Worm (Caenorhabditis elegans): ENCODE measurements around the gene Y57G11C.38.
"Not testable (repeated sequence)": the region's sequence is repeated elsewhere in the genome, so short reads cannot be mapped to it uniquely, and the experiment has no call there.

The Y57G11C.38 gene

ce11 chrIV:14838095-14838494 lies 24.2 kb upstream of the Y57G11C.38 start (continued):
- peak; percentile 36 for TF ChIP-seq zag-1 (tag; optimal IDR thresholded peaks at IDR 0.05)
- TF ChIP-seq nhr-102 (tag; optimal IDR thresholded peaks at IDR 0.05): peak; percentile 89
- no peak for TF ChIP-seq ceh-62 (tag; optimal IDR thresholded peaks at IDR 0.05)
- peak; percentile 93 for TF ChIP-seq ztf-7 (tag; optimal IDR thresholded peaks at IDR 0.05)
- TF ChIP-seq lin-13 (GFP tag; optimal IDR thresholded peaks at IDR 0.05): peak; percentile 80
- no peak for TF ChIP-seq ces-1 (GFP tag; optimal IDR thresholded peaks at IDR 0.05)
- peak; percentile 20 for TF ChIP-seq nhr-237 (tag; optimal IDR thresholded peaks at IDR 0.05)
- TF ChIP-seq unc-130 (GFP tag; optimal IDR thresholded peaks at IDR 0.05): peak; percentile 20
- no peak for TF ChIP-seq pqm-1 (tag; optimal IDR thresholded peaks at IDR 0.05)
- TF ChIP-seq ZK546.5 (tag; optimal IDR thresholded peaks at IDR 0.05): no peak
- TF ChIP-seq T26A8.4 (GFP tag; IDR thresholded peaks at IDR 0.05): no peak
- no peak for TF ChIP-seq dmd-9 (GFP tag; IDR thresholded peaks at IDR 0.05)
- TF ChIP-seq vab-7 (GFP tag; IDR thresholded peaks at IDR 0.05): no peak; the same call in 1 of the 2 replicates
- TF ChIP-seq nhr-77 (tag; optimal IDR thresholded peaks at IDR 0.05): no peak
- no peak for TF ChIP-seq mxl-3 (GFP tag; optimal IDR thresholded peaks at IDR 0.05)
- TF ChIP-seq sdz-12 (GFP tag; optimal IDR thresholded peaks at IDR 0.05): no peak
- TF ChIP-seq F44E2.7 (GFP tag; IDR thresholded peaks at IDR 0.05): no peak; the same call in 1 of the 2 replicates
- TF ChIP-seq ztf-11 (tag; optimal IDR thresholded peaks at IDR 0.05): no peak
- TF ChIP-seq cey-2 (tag; optimal IDR thresholded peaks at IDR 0.05; ENCODE audit: borderline replicate concordance, insufficient read depth): peak; percentile 72

DNA sequence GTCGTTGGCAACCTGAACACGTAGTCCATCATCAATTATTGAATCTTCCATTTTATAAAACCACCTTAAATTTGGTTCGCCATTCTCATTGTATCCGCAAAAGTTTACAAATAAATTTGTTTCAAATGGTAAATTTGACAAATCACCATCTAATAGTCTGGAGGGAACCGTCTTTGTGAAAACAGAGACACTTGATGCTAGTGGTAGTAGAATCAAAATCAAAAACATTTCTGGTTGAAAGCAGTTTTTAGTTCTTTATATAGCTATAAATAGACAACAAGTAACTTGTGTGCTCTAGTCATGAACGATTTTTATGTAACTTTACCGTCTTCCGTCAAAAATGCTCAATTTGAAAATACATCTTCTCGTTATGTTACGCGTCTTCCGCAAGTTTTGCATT lies 19.2 kb upstream of the Y57G11C.38 start, which contains the start of gene Y57G11C.20:
TSS of gene Y57G11C.20 (plus strand) at position 301 of the 400 bp plus-strand sequence.
- not testable (repeated sequence) for TF ChIP-seq snpc-1.2 (GFP tag; IDR thresholded peaks at IDR 0.05); lsy-2 (tag; optimal IDR thresholded peaks at IDR 0.05); nhr-25 (tag; optimal IDR thresholded peaks at IDR 0.05; ENCODE audit: borderline replicate concordance, insufficient read depth)

DNA sequence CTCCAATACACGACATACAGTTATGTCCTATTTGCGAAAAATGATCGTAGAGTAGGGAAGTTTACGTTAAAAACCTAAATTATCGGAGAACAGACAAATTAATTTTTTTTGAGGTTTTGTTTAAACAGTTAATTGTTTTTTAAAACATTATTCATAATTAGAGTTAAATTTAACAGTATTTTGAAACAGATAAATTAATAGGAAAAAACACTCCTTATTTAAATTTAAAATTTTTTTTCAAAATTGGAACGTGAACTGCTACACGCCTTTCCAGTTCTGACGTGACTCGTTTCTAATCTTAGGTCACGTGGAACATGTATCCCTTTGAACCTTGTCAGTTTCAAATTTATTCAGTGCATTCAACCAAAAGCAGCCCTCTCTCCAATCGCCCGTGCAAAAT lies 8.5 kb upstream of the Y57G11C.38 start, which contains the start of gene Y57G11C.52:
TSS of gene Y57G11C.52 (plus strand) at position 301 of the 400 bp plus-strand sequence.
- TF ChIP-seq ceh-82 (tag; optimal IDR thresholded peaks at IDR 0.05): no peak
- TF ChIP-seq nhr-77 (tag; optimal IDR thresholded peaks at IDR 0.05): no peak
- TF ChIP-seq gei-8 (GFP tag; optimal IDR thresholded peaks at IDR 0.05): no peak
- TF ChIP-seq hif-1 (tag; optimal IDR thresholded peaks at IDR 0.05): no peak

ce11 chrIV:14861691-14862090 lies 556 bp upstream of the Y57G11C.38 start, which contains the start of gene Y57G11C.23:
TSS of gene Y57G11C.23 (minus strand) at chrIV:14861791.
- no peak for TF ChIP-seq lin-38 (GFP tag; IDR thresholded peaks at IDR 0.05)
- no peak for TF ChIP-seq spr-3 (GFP tag; optimal IDR thresholded peaks at IDR 0.05)
- TF ChIP-seq madf-9 (GFP tag; conservative IDR thresholded peaks at IDR 0.05): no peak
- TF ChIP-seq unc-130 (GFP tag; optimal IDR thresholded peaks at IDR 0.05): no peak
- TF ChIP-seq mdt-29 (GFP tag; IDR thresholded peaks at IDR 0.05): no peak
- TF ChIP-seq lin-29 (GFP tag; IDR thresholded peaks at IDR 0.05): no peak
- TF ChIP-seq F10B5.3 (tag; optimal IDR thresholded peaks at IDR 0.05): no peak
- no peak for TF ChIP-seq F37D6.2 (tag; optimal IDR thresholded peaks at IDR 0.05)
- no peak for TF ChIP-seq nhr-6 (tag; optimal IDR thresholded peaks at IDR 0.05)
- no peak for TF ChIP-seq ztf-11 (tag; optimal IDR thresholded peaks at IDR 0.05)
- no peak for TF ChIP-seq nhr-102 (tag; optimal IDR thresholded peaks at IDR 0.05)
- TF ChIP-seq Y105C5A.15 (GFP tag; IDR thresholded peaks at IDR 0.05): no peak
- TF ChIP-seq nhr-28 (tag; optimal IDR thresholded peaks at IDR 0.05): no peak
- no peak for TF ChIP-seq lin-1 (GFP tag; IDR thresholded peaks at IDR 0.05)
- TF ChIP-seq dmd-6 (GFP tag; IDR thresholded peaks at IDR 0.05): no peak
